Worm (Caenorhabditis elegans) whole organism, L1 larva: ENCODE data around the gene F53B7.7.

Experiments
- C04F5.9 ChIP-seq: sonication (generic microtip); optimal IDR thresholded peaks from 2 replicates; lab custom pipeline; 2016; ENCODE audit warnings: missing genetic modification characterization, missing compliant biosample characterization
- Y116A8C.19 ChIP-seq: sonication (generic microtip); optimal IDR thresholded peaks from 2 replicates; lab custom pipeline; 2016; ENCODE audit warnings: missing compliant biosample characterization, missing genetic modification characterization, borderline replicate concordance
- blmp-1 ChIP-seq: fragments of 150-350 bp; optimal IDR thresholded peaks from 2 replicates; lab custom pipeline; 2014; ENCODE audit warnings: missing biosample characterization, missing genetic modification characterization
- ceh-63 ChIP-seq: fragments of 200-800 bp; sonication (Bioruptor generic); optimal IDR thresholded peaks from 2 replicates; lab custom pipeline; 2018; ENCODE audit warnings: mild to moderate bottlenecking, missing genetic modification characterization, missing compliant biosample characterization
- ceh-82 ChIP-seq, 3 experiments: fragments of 150-350 bp in 1 of 3; sonication (generic microtip) in 2 of 3; optimal IDR thresholded peaks; 2 replicates each; lab custom pipeline; 2014 to 2017; ENCODE audit warnings: missing biosample characterization in 3 of 3, missing genetic modification characterization in 3 of 3
- ces-1 ChIP-seq: fragments of 150-350 bp; optimal IDR thresholded peaks from 2 replicates; lab custom pipeline; 2014; ENCODE audit warnings: missing biosample characterization, missing genetic modification reagents, missing genetic modification characterization
- efl-1 ChIP-seq, 4 experiments: fragments of 150-350 bp; optimal IDR thresholded peaks in 3 of 4; peaks in 1 of 4; 1 replicate in 1 of 4; 2 replicates in 3 of 4; lab custom pipeline; 2014; ENCODE audit warnings: missing biosample characterization in 2 of 4, missing genetic modification characterization in 2 of 4, missing genetic modification reagents in 2 of 4
- egl-13 ChIP-seq: sonication (generic microtip); optimal IDR thresholded peaks from 2 replicates; lab custom pipeline; 2016; ENCODE audit warnings: missing genotype, missing genetic modification reagents, missing genetic modification characterization, missing compliant biosample characterization
- egl-27 ChIP-seq, 2 experiments: fragments of 150-350 bp in 1 of 2; sonication (generic microtip); optimal IDR thresholded peaks; 3 replicates each; lab custom pipeline; 2017 to 2018; ENCODE audit warnings: missing biosample characterization in 2 of 2, missing genetic modification characterization in 2 of 2, missing genetic modification reagents in 2 of 2
- elt-2 ChIP-seq: sonication (generic microtip); optimal IDR thresholded peaks from 2 replicates; lab custom pipeline; 2016; ENCODE audit warnings: missing genetic modification characterization, mild to moderate bottlenecking, inconsistent platforms, missing compliant biosample characterization, missing genetic modification reagents
- ets-5 ChIP-seq: fragments of 200-800 bp; sonication (Bioruptor generic); IDR thresholded peaks from 2 replicates; pipeline ENCODE4 v1.3.6; 2022; ENCODE audit warnings: missing genetic modification characterization, missing compliant biosample characterization
- fkh-10 ChIP-seq: sonication (generic microtip); optimal IDR thresholded peaks from 2 replicates; lab custom pipeline; 2017; ENCODE audit warnings: missing biosample characterization, missing genetic modification reagents, missing genetic modification characterization
- fos-1 ChIP-seq: fragments of 150-350 bp; optimal IDR thresholded peaks from 2 replicates; lab custom pipeline; 2014; ENCODE audit warnings: missing biosample characterization, missing genetic modification characterization
- irx-1 ChIP-seq: sonication (generic microtip); optimal IDR thresholded peaks from 2 replicates; lab custom pipeline; 2016; ENCODE audit warnings: missing genetic modification characterization, missing compliant biosample characterization
- isw-1 ChIP-seq: fragments of 200-800 bp; sonication (Bioruptor generic); IDR thresholded peaks from 2 replicates; pipeline ENCODE4 v1.3.6; 2022; ENCODE audit warnings: missing genetic modification characterization, missing compliant biosample characterization
- lin-13 ChIP-seq: fragments of 150-350 bp; optimal IDR thresholded peaks from 2 replicates; lab custom pipeline; 2014; ENCODE audit warnings: missing biosample characterization, missing genetic modification reagents, missing genetic modification characterization
- lin-15B ChIP-seq: fragments of 150-350 bp; sonication (generic microtip); optimal IDR thresholded peaks from 3 replicates; lab custom pipeline; 2014; ENCODE audit warnings: missing biosample characterization, missing genetic modification characterization
- lin-35 ChIP-seq, 2 experiments: fragments of 150-350 bp; optimal IDR thresholded peaks; 2 replicates each; lab custom pipeline; 2014; ENCODE audit warnings: missing biosample characterization in 2 of 2, missing genetic modification characterization in 2 of 2, missing genetic modification reagents in 2 of 2
- lir-3 ChIP-seq: sonication (generic microtip); optimal IDR thresholded peaks from 2 replicates; lab custom pipeline; 2016; ENCODE audit warnings: mild to moderate bottlenecking, missing genetic modification characterization, moderate library complexity, missing compliant biosample characterization; ENCODE audit not compliant: poor library complexity
- lsy-2 ChIP-seq, 2 experiments: fragments of 150-350 bp; optimal IDR thresholded peaks; 2 replicates each; lab custom pipeline; 2014; ENCODE audit warnings: missing biosample characterization in 2 of 2, missing genetic modification characterization in 2 of 2
- mab-9 ChIP-seq: fragments of 200-800 bp; sonication (Bioruptor generic); IDR thresholded peaks from 2 replicates; pipeline ENCODE4 v1.3.6; 2022; ENCODE audit warnings: missing genetic modification reagents, missing genetic modification characterization, missing compliant biosample characterization
- mep-1 ChIP-seq: fragments of 150-350 bp; optimal IDR thresholded peaks from 2 replicates; lab custom pipeline; 2014; ENCODE audit warnings: missing biosample characterization, missing genetic modification characterization
- nhr-11 ChIP-seq: fragments of 150-350 bp; optimal IDR thresholded peaks from 2 replicates; lab custom pipeline; 2014; ENCODE audit warnings: missing biosample characterization, missing genetic modification characterization
- nhr-20 ChIP-seq: sonication (generic microtip); optimal IDR thresholded peaks from 2 replicates; lab custom pipeline; 2016; ENCODE audit warnings: mild to moderate bottlenecking, missing genetic modification characterization, missing compliant biosample characterization
- nhr-71 ChIP-seq: sonication (generic microtip); optimal IDR thresholded peaks from 2 replicates; lab custom pipeline; 2016; ENCODE audit warnings: mild to moderate bottlenecking, missing genetic modification characterization, moderate library complexity, missing compliant biosample characterization
- nhr-76 ChIP-seq: sonication (generic microtip); optimal IDR thresholded peaks from 2 replicates; lab custom pipeline; 2017; ENCODE audit warnings: missing biosample characterization, missing genetic modification characterization
- nhr-90 ChIP-seq: sonication (generic microtip); optimal IDR thresholded peaks from 2 replicates; lab custom pipeline; 2016; ENCODE audit warnings: mild to moderate bottlenecking, missing genetic modification characterization, missing compliant biosample characterization; ENCODE audit not compliant: poor library complexity
- pax-3 ChIP-seq: fragments of 200-800 bp; sonication (Bioruptor generic); optimal IDR thresholded peaks from 2 replicates; lab custom pipeline; 2018; ENCODE audit warnings: mild to moderate bottlenecking, missing genetic modification characterization, moderate library complexity, missing compliant biosample characterization
- snpc-4 ChIP-seq: fragments of 150-350 bp; optimal IDR thresholded peaks from 2 replicates; lab custom pipeline; 2014; ENCODE audit warnings: missing biosample characterization, missing genetic modification characterization
- snu-23 ChIP-seq: sonication (generic microtip); optimal IDR thresholded peaks from 2 replicates; lab custom pipeline; 2016; ENCODE audit warnings: missing genetic modification characterization, missing compliant biosample characterization
- sox-4 ChIP-seq: sonication (generic microtip); optimal IDR thresholded peaks from 2 replicates; lab custom pipeline; 2016; ENCODE audit warnings: missing genetic modification characterization, missing compliant biosample characterization
- tbx-2 ChIP-seq: sonication (generic microtip); optimal IDR thresholded peaks from 2 replicates; lab custom pipeline; 2016; ENCODE audit warnings: missing genetic modification characterization, missing compliant biosample characterization
- tlp-1 ChIP-seq: fragments of 150-350 bp; optimal IDR thresholded peaks from 2 replicates; lab custom pipeline; 2014; ENCODE audit warnings: missing biosample characterization, missing genetic modification characterization
- unc-86 ChIP-seq: sonication (generic microtip); optimal IDR thresholded peaks from 2 replicates; lab custom pipeline; 2016; ENCODE audit warnings: missing genetic modification characterization, missing compliant biosample characterization

F53B7.7 gene

DNA sequence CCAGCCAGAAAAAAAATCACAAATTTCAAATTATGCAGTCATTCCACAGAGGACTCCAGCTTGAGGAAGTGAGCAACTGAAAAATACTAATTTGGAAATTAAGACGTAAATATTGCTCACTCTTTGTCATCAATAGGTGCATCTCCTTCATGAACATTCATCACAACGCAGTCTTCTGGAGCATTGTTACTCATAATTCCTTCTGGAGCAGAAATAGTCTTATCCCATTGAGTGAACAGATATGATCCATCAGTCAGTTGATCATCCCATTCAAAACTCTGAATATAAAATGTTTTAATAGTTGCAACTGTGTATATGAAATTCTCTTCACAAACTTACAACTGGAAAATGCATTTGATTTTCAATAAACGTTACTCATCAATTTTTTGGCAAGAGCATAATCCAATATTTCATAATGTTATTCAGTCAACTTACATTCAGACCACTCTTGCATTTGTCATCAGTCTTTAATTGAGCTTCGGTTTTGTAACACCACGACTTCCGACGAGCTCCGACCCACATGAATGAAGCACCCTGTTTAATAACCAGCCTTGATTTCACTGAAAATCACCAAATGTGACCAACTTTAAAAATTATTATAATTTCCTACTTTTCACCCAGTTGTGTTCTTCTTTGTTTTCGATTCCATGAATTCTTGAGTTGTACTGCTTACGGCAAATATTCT lies 45.3 kb upstream of the F53B7.7 start (continued):
- TF ChIP-seq lir-3 (tag; lab: Kevin White, UChicago) = peak; percentile 50
- no peak for TF ChIP-seq nhr-76 (tag; lab: Kevin White, UChicago)
- TF ChIP-seq ceh-63 (GFP tag; lab: Kevin White, UChicago) = no peak
- TF ChIP-seq unc-86 (tag; lab: Kevin White, UChicago) = no peak
- TF ChIP-seq lin-13 (GFP tag; lab: Kevin White, UChicago) = no peak
- no peak for TF ChIP-seq nhr-11 (tag; lab: Kevin White, UChicago)
- TF ChIP-seq tlp-1 (tag; lab: Kevin White, UChicago) = no peak
- TF ChIP-seq sox-4 (tag; lab: Kevin White, UChicago) = no peak
- peak; percentile 38 for TF ChIP-seq snu-23 (GFP tag; lab: Kevin White, UChicago)
- TF ChIP-seq Y116A8C.19 (tag; lab: Kevin White, UChicago) = no peak
- no peak for TF ChIP-seq mep-1 (tag; lab: Kevin White, UChicago)
- no peak for TF ChIP-seq pax-3 (tag; lab: Kevin White, UChicago)
- no peak for TF ChIP-seq mab-9 (GFP tag; lab: Robert Waterston, UW)
- TF ChIP-seq snpc-4 (tag; lab: Kevin White, UChicago) = no peak
- TF ChIP-seq lin-35 (GFP tag; optimal IDR thresholded peaks at IDR 0.05; lab: Kevin White, UChicago) = peak in 1 of 2 experiments; percentile 19
- no peak for TF ChIP-seq ets-5 (GFP tag; lab: Robert Waterston, UW)
- TF ChIP-seq lin-15B = no peak
- no peak for TF ChIP-seq irx-1
- TF ChIP-seq ceh-82 (tag; optimal IDR thresholded peaks at IDR 0.05; lab: Kevin White, UChicago) = no peak
- TF ChIP-seq nhr-20 (tag; lab: Kevin White, UChicago) = peak; percentile 41
- no peak for TF ChIP-seq fkh-10
- TF ChIP-seq C04F5.9 = no peak
- no peak for TF ChIP-seq isw-1 (GFP tag; lab: Robert Waterston, UW)
- no peak for TF ChIP-seq lsy-2 (tag; optimal IDR thresholded peaks at IDR 0.05; lab: Kevin White, UChicago)
- TF ChIP-seq ces-1 = no peak
- TF ChIP-seq tbx-2 (tag; lab: Kevin White, UChicago) = no peak
- no peak for TF ChIP-seq blmp-1 (tag; lab: Kevin White, UChicago)
- peak; percentile 34 for TF ChIP-seq nhr-90
- TF ChIP-seq, all 84 proteins: peak for 13

DNA sequence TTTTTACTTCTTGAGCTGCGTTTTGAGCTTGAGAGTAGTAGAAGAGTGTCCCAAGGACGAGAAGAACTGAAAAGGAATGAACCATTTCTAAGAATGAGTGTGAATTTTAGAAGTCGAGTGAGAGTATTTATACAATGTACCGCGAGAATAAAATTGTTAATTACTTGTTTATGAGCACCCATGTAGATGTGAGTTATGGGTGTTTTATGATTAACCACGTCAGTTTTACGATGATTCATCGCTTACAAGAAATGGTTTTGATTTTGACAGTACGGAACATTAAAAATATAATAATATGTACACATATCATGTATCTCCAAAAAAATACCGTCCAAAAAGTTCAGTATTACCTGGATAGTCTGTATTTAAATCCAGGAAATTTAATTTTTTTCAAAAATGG lies 44.6 kb upstream of the F53B7.7 start, which contains the start of gene clec-221:
Gene clec-221 (minus strand): TSS at position 101 of the 400 bp plus-strand sequence.
- TF ChIP-seq fos-1 (tag; lab: Kevin White, UChicago) = no peak
- no peak for TF ChIP-seq nhr-71 (tag; lab: Kevin White, UChicago)
- no peak for TF ChIP-seq egl-13
- no peak for TF ChIP-seq nhr-11 (tag; lab: Kevin White, UChicago)

- no peak for TF ChIP-seq egl-27 (tag; optimal IDR thresholded peaks at IDR 0.05; lab: Kevin White, UChicago)
Observed at ce11 chrV:10954832-10955231, 44.1 kb upstream of the F53B7.7 start, which contains the start of gene F17C11.6. Gene F17C11.6, plus strand, starts transcription at chrV:10955121.

DNA sequence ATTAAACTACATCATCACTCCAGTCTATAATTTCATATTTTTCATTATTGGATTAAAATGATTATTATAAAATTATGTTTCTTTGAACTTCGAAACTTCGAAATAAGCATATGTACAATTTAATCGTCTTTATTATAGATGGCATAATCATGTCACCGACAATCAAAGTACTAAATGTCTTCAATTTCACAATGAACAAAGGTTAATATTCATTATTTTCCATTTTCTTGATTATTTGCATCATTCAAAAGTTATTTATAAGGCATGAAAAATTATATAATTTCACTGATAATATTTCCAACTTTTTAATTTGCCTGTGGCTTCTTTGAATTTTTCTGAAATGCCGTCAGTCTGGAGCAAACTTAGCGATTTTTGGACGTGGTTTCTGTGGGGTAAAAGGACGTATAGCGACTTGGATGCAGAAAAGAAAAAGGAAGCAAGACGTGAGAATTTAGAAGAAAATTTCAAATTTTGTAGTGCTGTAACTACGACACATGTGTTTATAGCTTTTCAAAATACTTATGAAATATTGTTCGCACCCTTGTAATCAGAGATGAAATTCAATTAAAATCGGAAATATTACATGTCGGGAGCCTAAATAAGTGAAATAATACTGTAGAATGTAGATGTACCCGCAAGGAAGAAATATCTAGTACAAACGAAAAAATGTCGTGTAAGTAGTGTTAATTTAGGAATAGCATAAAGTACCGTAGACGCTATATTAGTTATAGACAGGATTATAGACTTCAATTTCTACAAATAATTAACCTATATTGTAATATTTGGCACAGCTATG lies 43.0 kb upstream of the F53B7.7 start, which contains the start of gene F17C11.13:
Gene F17C11.13 (plus strand): TSS at position 243 of the 796 bp plus-strand sequence.
- no peak for TF ChIP-seq nhr-71 (tag; lab: Kevin White, UChicago)
- no peak for TF ChIP-seq efl-1 (optimal IDR thresholded peaks at IDR 0.05; lab: Kevin White, UChicago)
- peak in 1 of 2 experiments; percentile 34 for TF ChIP-seq efl-1 (GFP tag; optimal IDR thresholded peaks at IDR 0.05 in 1 of 2; lab: Kevin White, UChicago)
- TF ChIP-seq elt-2 = peak; percentile 11
